Worm (Caenorhabditis elegans): ENCODE results near the gene K01D12.9.

K01D12.9 gene

DNA sequence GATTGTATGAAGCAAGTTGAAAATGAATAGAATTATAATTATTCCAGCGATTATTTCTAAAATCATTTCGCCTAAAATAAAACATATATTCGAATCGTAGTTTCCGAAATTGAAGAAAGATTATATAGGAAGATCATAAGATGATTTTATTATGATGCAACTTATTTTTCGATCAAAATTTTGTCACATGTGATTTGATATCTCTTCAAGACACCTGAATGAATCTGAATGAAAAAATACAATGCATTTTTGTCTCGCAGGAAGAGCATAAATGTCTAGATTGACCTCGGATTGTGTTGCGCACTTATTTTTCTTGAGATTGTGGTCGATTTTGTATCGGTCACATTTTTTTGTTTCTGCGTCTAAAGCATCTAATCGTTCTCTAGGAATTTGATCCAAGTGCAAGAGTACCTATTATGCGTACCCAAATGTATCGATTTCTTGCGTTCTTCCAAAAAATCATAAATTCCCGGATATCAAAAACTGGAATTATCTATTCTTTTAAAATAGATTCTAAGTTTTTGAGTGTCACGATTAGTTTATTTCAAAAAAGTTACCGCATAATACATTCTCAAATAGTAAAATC lies 6.1 kb upstream of the K01D12.9 start, which contains the start of gene hrg-2:
Gene hrg-2, minus strand, starts transcription at position 98 of the 586 bp plus-strand sequence.
- TF ChIP-seq ceh-16 (tag; optimal IDR thresholded peaks at IDR 0.05) (no peak), mdl-1 (tag; optimal IDR thresholded peaks at IDR 0.05) (no peak), egl-27 (tag; optimal IDR thresholded peaks at IDR 0.05) (no peak), ceh-82 (tag; optimal IDR thresholded peaks at IDR 0.05) (no peak), pqm-1 (tag; optimal IDR thresholded peaks at IDR 0.05) (no peak)

DNA sequence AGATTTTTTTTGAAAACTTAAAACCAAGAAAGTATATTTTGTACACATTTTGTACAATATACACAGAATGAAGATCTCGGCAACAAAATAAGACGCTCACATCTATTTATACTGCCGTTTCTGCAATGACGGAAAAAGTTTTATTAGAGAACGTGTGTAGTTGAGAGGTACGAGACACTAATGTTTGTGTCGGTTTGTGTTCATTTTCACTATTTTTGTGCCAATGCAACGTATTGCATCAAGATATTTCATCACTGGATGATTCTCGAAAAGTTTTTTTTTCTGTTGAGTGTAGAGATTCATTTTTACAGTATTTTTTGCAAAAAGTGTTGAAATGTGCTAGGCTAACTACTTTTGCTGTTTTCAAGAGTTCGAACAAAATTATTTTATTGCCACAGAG lies 4.6 kb upstream of the K01D12.9 start:
- TF ChIP-seq nfya-1 (tag; optimal IDR thresholded peaks at IDR 0.05; ENCODE audit: insufficient read depth) (peak; percentile 0), elt-2 (tag; optimal IDR thresholded peaks at IDR 0.05) (peak; percentile 6), pqm-1 (tag; optimal IDR thresholded peaks at IDR 0.05) (peak; percentile 1), nhr-67 (tag; optimal IDR thresholded peaks at IDR 0.05) (no peak), lsy-12 (tag; optimal IDR thresholded peaks at IDR 0.05) (no peak), pha-4 (tag; optimal IDR thresholded peaks at IDR 0.05) (peak; percentile 62), ztf-11 (tag; optimal IDR thresholded peaks at IDR 0.05) (no peak)

DNA sequence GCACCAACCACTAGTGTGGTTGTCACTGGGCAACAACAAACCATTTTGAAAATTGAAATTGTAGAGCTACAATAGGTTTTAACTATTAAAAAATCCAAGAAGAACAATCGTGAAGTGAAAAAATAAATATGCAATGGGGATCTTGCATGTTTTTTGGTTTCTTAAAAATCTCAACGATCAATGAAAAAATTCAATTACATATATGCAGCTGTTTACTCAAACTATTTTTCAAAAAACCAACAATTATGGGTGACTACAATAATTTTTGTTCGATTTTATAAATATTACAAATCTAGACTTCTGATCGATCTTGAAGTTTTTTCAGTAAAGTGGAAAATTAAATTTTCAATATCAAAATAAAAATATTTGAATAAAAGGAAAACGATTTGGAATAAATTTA lies 4.1 kb upstream of the K01D12.9 start, which contains the start of gene cdr-4:
Gene cdr-4, minus strand, starts transcription at position 101 of the 400 bp plus-strand sequence.
- TF ChIP-seq R02D3.7 (tag; optimal IDR thresholded peaks at IDR 0.05): no peak
- TF ChIP-seq nfya-1 (tag; optimal IDR thresholded peaks at IDR 0.05; ENCODE audit: insufficient read depth): no peak
- no peak for TF ChIP-seq elt-2 (tag; optimal IDR thresholded peaks at IDR 0.05)
- TF ChIP-seq ceh-16 (tag; optimal IDR thresholded peaks at IDR 0.05): no peak
- TF ChIP-seq ama-1 (optimal IDR thresholded peaks at IDR 0.05): no peak
- no peak for TF ChIP-seq sea-2 (GFP tag; optimal IDR thresholded peaks at IDR 0.05)
- TF ChIP-seq egl-27 (tag; optimal IDR thresholded peaks at IDR 0.05): no peak
- no peak for TF ChIP-seq nhr-25 (tag; optimal IDR thresholded peaks at IDR 0.05)
- TF ChIP-seq jun-1 (tag; optimal IDR thresholded peaks at IDR 0.05): no peak
- no peak for TF ChIP-seq lin-39 (tag; optimal IDR thresholded peaks at IDR 0.05)
- no peak for TF ChIP-seq tbx-2 (tag; optimal IDR thresholded peaks at IDR 0.05)
- no peak for TF ChIP-seq elt-1 (tag; optimal IDR thresholded peaks at IDR 0.05)
- no peak for TF ChIP-seq nhr-23 (tag; optimal IDR thresholded peaks at IDR 0.05)
- no peak for TF ChIP-seq egl-5 (tag; optimal IDR thresholded peaks at IDR 0.05)
- TF ChIP-seq elt-3 (tag; optimal IDR thresholded peaks at IDR 0.05): no peak
- TF ChIP-seq ceh-82 (tag; optimal IDR thresholded peaks at IDR 0.05): no peak
- no peak for TF ChIP-seq pqm-1 (tag; optimal IDR thresholded peaks at IDR 0.05)
- TF ChIP-seq ztf-11 (tag; optimal IDR thresholded peaks at IDR 0.05): no peak
- TF ChIP-seq mdl-1 (tag; optimal IDR thresholded peaks at IDR 0.05): no peak

DNA sequence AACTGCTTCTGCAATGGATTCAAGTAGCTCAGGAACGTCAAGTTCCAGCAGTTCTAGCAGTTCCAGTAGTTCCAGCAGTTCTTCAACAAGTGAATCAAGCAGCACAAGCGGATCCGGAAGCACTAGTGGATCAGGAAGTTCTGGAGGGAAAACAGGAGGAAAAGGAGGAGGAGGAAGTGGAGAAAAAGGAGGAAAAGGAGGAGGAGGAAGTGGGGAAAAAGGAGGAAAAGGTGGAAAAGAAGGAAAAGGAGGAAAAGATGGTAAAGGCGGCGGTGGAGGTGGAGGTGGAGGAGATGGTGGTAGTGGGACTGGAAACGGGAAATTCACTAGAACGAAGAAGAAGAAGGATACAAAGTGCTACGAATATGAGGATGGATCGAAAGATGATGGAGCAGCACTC lies 2.1 kb upstream of the K01D12.9 start:
- TF ChIP-seq daf-12 (tag; optimal IDR thresholded peaks at IDR 0.05): no peak
- no peak for TF ChIP-seq lin-15B (tag; optimal IDR thresholded peaks at IDR 0.05)
- TF ChIP-seq mml-1 (tag; optimal IDR thresholded peaks at IDR 0.05): no peak
- no peak for TF ChIP-seq nhr-76 (tag; optimal IDR thresholded peaks at IDR 0.05)
- TF ChIP-seq mdl-1 (tag; optimal IDR thresholded peaks at IDR 0.05): no peak
- TF ChIP-seq lsy-12 (tag; optimal IDR thresholded peaks at IDR 0.05): no peak
- TF ChIP-seq nfya-1 (tag; optimal IDR thresholded peaks at IDR 0.05; ENCODE audit: insufficient read depth): no peak
- TF ChIP-seq snpc-4 (tag; optimal IDR thresholded peaks at IDR 0.05): no peak
- no peak for TF ChIP-seq hmg-11 (tag; optimal IDR thresholded peaks at IDR 0.05)
- TF ChIP-seq skn-1 (tag; optimal IDR thresholded peaks at IDR 0.05): no peak
- no peak for TF ChIP-seq nhr-11 (tag; optimal IDR thresholded peaks at IDR 0.05)
- no peak for TF ChIP-seq zag-1 (tag; optimal IDR thresholded peaks at IDR 0.05)
- TF ChIP-seq ceh-28 (tag; optimal IDR thresholded peaks at IDR 0.05): no peak

DNA sequence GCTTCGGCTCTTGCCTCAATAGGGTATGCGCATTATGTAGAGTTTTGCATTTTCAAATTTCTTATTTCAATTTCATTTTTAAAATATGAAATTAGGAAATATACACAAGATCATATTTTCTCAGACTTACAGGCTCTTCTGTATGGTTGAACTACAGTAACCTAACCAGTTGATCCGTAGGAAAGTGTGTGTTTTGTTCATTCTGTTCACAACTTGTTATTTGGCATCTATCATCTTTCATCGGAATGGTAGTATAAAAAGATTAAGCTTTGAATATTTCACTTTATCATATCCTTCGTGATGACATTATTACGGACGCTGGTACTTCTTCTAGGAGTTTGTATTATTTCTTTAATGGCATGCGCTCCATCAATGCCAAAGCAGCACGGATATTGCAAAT lies 1.5 kb upstream of the K01D12.9 start, which contains the start of gene K01D12.10:
Gene K01D12.10, plus strand, starts transcription at position 301 of the 400 bp plus-strand sequence.
- TF ChIP-seq nhr-11 (tag; optimal IDR thresholded peaks at IDR 0.05): no peak
- TF ChIP-seq hmg-11 (tag; optimal IDR thresholded peaks at IDR 0.05): no peak
- TF ChIP-seq jun-1 (tag; optimal IDR thresholded peaks at IDR 0.05): no peak
- no peak for TF ChIP-seq nhr-12 (tag; optimal IDR thresholded peaks at IDR 0.05)
- TF ChIP-seq ceh-16 (tag; optimal IDR thresholded peaks at IDR 0.05): no peak
- no peak for TF ChIP-seq R02D3.7 (tag; optimal IDR thresholded peaks at IDR 0.05)
- TF ChIP-seq elt-1 (tag; optimal IDR thresholded peaks at IDR 0.05): no peak

All from whole organism, L3 larva.